Fruit fly (Drosophila melanogaster) whole organism, prepupa: ENCODE data around the gene CG7857.
A peak's percentile ranks its signal among the peaks of the same experiment; 100 is the strongest.

ENCODE experiments used
- CG10631 ChIP-seq: fragments of 200-800 bp; sonication (Bioruptor generic); optimal IDR thresholded peaks from 2 replicates; lab custom pipeline; 2016; ENCODE audit warnings: missing biosample characterization, missing genetic modification characterization
- CG6808 ChIP-seq: fragments of 200-800 bp; sonication (Bioruptor generic); optimal IDR thresholded peaks from 3 replicates; lab custom pipeline; 2017; ENCODE audit warnings: missing biosample characterization, missing genetic modification characterization, mild to moderate bottlenecking, moderate library complexity, missing genetic modification reagents
- CG8119 ChIP-seq: fragments of 200-800 bp; sonication (Bioruptor generic); IDR thresholded peaks from 3 replicates; pipeline ENCODE4 v1.3.6; 2022; ENCODE audit warnings: missing biosample characterization, missing genetic modification characterization
- CG8632 ChIP-seq: fragments of 200-800 bp; sonication (Bioruptor generic); optimal IDR thresholded peaks from 3 replicates; lab custom pipeline; 2016; ENCODE audit warnings: missing biosample characterization, missing genetic modification characterization
- Met ChIP-seq: fragments of 200-800 bp; sonication (Bioruptor generic); optimal IDR thresholded peaks from 3 replicates; lab custom pipeline; 2016; ENCODE audit warnings: missing biosample characterization, missing genetic modification characterization
- acj6 ChIP-seq: fragments of 200-800 bp; sonication (Bioruptor generic); optimal IDR thresholded peaks from 3 replicates; lab custom pipeline; 2016; ENCODE audit warnings: missing biosample characterization, missing genetic modification characterization
- salr ChIP-seq, 2 experiments: fragments of 200-800 bp; sonication (Bioruptor generic); optimal IDR thresholded peaks; 3 replicates each; lab custom pipeline; 2016 to 2018; ENCODE audit warnings: missing biosample characterization in 2 of 2, missing genetic modification characterization in 2 of 2, mild to moderate bottlenecking in 1 of 2
- svp ChIP-seq: fragments of 200-800 bp; sonication (Bioruptor generic); peaks from one replicate; lab custom pipeline; 2016; ENCODE audit warnings: missing biosample characterization, missing genetic modification characterization

DNA sequence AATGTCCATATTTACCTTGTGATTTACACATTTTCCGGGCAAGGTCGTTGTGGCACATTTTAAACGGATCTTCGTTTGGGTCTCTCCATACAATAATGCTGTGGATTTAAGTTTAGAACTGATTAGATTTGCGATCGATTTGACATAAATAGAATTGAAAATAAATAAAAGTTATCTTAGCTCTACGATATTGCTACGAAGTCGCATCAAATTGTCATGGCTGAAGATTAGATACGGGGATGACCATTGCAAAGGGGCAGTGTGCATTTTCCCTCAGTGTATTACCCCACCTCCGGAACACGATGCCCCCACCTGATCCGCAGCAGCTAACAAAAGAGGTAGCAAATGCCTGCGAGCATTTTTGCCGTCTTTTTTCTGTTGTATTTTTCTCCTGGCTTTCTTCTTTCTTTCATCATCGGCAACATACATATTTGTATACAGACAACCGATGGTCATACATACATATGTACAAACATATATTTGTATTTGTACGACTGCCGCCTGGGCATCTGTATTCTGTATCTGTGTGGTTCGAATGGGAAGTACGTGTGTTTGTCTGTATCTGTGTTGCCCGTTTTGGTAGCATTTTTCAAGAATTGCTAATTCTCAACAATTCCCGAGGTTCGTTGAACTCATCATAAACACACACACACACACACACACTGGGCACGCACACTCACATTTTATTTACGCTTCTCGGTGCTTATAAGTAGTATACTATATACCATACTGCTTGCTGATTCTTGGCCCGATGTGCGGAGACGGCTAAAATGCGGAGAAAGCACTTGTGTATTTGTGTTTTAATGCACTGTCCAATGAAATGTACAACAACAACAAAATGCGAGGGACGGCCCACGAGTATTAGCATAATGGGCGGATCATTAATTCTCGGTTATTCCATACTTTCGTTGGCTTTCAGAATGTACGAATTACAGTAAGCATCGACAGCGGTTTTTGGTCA is 40.0 kb upstream of the CG7857 start:
- TF ChIP-seq CG8119 (GFP tag; lab: Robert Waterston, UW): no peak
- no peak for TF ChIP-seq CG8632
- no peak for TF ChIP-seq CG6808 (GFP tag; lab: Kevin White, UChicago)
- TF ChIP-seq CG10631 (GFP tag; lab: Kevin White, UChicago): peak; percentile 44
- TF ChIP-seq svp (GFP tag; lab: Kevin White, UChicago): peak; percentile 78
- TF ChIP-seq salr (GFP tag; optimal IDR thresholded peaks at IDR 0.05; lab: Kevin White, UChicago): peak in 1 of 2 experiments; percentile 43
- TF ChIP-seq acj6 (GFP tag; lab: Kevin White, UChicago): peak; percentile 37
- TF ChIP-seq Met: peak; percentile 65
